Worm (Caenorhabditis elegans) whole organism, dauer: ENCODE measurements around the gene srh-60.

Experiments
- unc-62 ChIP-seq: sonication (generic microtip); optimal IDR thresholded peaks from 2 replicates; lab custom pipeline; 2017; ENCODE audit warnings: missing biosample characterization, missing genetic modification reagents, missing genetic modification characterization

Gene srh-60

DNA sequence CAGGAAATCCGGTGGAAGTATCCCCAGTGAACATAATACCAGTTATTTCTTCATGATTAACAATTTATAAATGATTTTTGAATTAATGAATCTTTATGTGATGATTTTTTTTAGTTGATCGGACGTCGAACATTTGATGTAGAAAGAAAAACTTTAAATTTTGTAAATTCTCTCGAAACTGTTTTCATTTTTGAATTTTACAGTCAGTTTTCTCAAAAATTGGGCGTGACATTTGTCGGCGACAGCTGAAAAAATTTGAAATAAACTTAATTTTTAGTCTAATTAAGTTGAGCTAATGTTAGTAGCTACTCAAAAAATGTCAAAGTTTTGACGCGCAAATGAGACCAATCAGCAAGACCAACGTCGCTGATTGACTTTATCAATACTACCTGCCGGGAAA, at the start of gene srh-60:
TSS of gene srh-60 (plus strand) at position 301 of the 400 bp plus-strand sequence.
- TF ChIP-seq unc-62 (GFP tag; lab: Kevin White, UChicago), result no peak

- TF ChIP-seq unc-62 (GFP tag; lab: Kevin White, UChicago), result no peak
Observed at ce11 chrII:3540151-3540550, 43.4 kb upstream of the srh-60 start.

- no peak for TF ChIP-seq unc-62 (GFP tag; lab: Kevin White, UChicago)
Observed at ce11 chrII:3546381-3546931, 37.0 kb upstream of the srh-60 start, which contains the start of gene apd-3. Gene apd-3 (minus strand): TSS chrII:3546431.

ce11 chrII:3547282-3547681, 36.2 kb upstream of the srh-60 start:
- TF ChIP-seq unc-62 (GFP tag; lab: Kevin White, UChicago), result no peak

- TF ChIP-seq unc-62 (GFP tag; lab: Kevin White, UChicago), result no peak
Observed at ce11 chrII:3550352-3550751, 33.1 kb upstream of the srh-60 start, which contains the start of gene W10G11.19. Gene W10G11.19 (plus strand): TSS chrII:3550652.

DNA sequence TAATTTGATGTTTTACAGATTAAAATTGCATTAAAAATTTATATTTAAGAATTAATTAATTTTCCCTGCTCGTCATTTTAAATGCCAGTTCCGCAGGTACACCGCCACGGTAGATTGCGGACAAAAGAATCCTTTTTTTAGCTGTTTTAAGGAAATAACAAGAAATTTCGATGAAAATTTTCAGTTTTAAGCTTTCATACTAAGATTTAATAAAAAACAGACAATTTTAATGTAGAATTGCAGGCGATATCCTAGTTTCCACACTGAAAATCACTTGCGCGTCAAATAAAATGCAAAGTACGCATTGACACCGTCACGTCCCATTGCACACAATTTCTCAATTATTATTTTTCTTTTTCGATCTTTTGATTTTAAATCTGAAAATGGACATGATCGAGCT, 30.0 kb upstream of the srh-60 start, which contains the start of gene dnc-3:
TSS of gene dnc-3 (plus strand) at position 272 of the 400 bp plus-strand sequence.
- TF ChIP-seq unc-62 (GFP tag; lab: Kevin White, UChicago), result no peak

DNA sequence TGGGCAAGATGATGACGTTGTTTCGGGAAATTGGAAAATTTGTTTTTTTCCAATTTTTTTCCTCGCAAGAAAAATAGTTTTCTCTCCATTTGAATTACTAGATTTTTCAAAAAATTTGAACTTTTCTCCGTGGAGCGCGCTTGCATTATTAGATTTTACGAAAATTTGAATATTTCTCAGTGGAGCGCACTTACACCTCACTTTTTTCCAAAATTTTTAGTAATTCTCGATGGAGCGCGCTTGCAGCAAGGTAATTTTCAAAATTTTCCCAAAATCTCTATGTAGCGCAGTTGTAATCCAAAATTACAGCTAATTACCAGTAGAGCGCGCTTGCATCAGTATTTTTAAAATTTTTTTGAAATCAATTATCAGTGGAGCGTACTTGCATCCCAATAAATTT, 28.8 kb upstream of the srh-60 start:
- no peak for TF ChIP-seq unc-62 (GFP tag; lab: Kevin White, UChicago)

DNA sequence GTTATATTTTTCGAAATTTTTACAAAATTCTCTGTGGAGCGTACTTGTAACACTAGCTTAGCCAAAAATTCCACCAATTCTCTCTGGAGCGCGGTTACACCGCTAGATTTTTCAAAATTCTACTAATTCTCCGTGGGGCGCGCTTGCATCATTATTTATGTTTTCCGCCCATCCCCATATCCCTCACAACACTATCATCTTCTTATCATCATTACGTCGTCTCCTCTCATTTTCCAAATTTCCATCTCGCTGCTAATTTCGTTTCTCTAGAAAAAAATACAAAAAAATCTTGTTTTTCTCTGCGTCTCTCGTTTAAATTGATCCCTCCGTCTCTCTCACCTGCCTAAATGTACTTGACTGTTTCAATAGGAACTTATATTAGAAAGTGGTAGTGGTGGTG, 28.2 kb upstream of the srh-60 start:
- no peak for TF ChIP-seq unc-62 (GFP tag; lab: Kevin White, UChicago)

DNA sequence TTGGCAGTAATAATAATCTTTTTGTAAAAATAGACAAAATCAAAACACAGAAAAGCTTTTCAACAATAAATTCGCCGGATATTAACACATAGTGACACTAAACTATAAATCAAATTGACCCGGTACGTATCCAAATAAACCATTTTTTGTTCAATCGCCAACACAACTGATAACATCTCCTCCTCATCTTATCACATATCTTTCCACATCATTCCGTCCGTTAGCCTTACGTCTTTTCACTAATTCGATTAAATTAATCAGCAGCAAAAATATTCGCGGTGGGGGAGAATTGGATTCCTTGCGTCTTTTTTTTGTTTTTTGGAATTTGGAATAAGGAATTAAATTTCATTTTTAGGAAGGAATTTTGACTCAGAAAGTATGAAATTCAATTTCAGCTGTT, 26.9 kb upstream of the srh-60 start:
- TF ChIP-seq unc-62 (GFP tag; lab: Kevin White, UChicago), result no peak

DNA sequence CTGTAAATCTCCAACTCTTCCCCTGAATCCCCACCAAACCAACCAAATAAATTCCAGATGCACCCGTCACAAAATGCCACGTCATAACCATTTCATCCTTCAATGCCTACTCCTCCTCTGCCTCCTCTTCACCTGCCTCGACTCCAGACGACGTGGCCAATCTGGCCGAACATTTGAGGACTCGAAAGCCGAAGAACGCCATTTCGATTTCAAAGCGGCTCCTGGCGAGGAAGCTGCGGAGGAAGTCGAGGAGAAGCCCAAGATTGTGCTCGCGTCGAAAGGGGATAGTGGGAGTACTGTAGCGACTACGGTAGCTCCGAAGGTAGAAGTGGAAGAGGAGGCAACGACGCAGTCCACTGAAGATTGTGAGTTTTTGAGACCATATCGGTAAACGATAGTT, 26.1 kb upstream of the srh-60 start, which contains the start of gene lgc-45:
TSS of gene lgc-45 (plus strand) at position 56 of the 400 bp plus-strand sequence.
- no peak for TF ChIP-seq unc-62 (GFP tag; lab: Kevin White, UChicago)

- TF ChIP-seq unc-62 (GFP tag; lab: Kevin White, UChicago), result no peak
Observed at ce11 chrII:3560592-3560991, 22.9 kb upstream of the srh-60 start, which contains the start of gene W10G11.1. Gene W10G11.1 (minus strand): TSS chrII:3560692.

DNA sequence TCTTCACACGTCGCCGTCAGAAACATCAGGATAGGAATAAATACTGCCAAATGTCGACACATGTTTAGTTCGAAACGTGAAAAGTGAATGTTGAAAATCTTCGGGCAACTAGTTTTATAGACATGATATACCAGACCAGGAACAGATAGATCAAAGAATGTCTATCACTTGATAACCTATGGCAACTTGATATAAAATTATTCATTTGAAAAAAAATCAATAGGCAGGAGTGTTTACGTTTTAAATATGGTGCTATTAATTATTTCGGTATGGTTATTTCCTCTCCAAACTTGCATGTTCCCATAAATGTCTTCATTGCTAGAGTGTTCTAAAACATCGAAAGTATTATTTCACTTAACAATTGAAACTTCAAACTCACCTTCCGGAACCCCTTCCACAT, 21.9 kb upstream of the srh-60 start, which contains the start of gene W10G11.2:
TSS of gene W10G11.2 (minus strand) at position 101 of the 400 bp plus-strand sequence.
- TF ChIP-seq unc-62 (GFP tag; lab: Kevin White, UChicago), result no peak

DNA sequence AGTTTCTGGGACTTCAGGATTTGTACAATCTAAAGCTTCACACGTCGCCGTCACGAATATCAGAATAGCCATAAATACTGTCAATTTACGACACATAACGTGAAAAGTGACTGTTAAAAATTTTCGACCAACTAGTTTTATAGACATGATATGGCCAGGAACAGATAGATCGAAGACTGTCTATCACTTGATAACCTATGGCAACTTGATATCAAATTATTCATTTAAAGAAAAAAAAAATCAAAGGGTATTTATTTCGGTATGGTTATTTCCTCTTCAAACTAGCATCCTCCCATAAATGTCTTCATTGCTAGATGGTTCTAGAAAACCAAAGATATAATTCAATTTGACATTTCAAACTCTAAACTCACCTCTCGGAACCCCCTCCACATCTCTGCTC, 21.1 kb upstream of the srh-60 start, which contains the start of gene W10G11.3:
TSS of gene W10G11.3 (minus strand) at position 101 of the 400 bp plus-strand sequence.
- TF ChIP-seq unc-62 (GFP tag; lab: Kevin White, UChicago), result no peak

DNA sequence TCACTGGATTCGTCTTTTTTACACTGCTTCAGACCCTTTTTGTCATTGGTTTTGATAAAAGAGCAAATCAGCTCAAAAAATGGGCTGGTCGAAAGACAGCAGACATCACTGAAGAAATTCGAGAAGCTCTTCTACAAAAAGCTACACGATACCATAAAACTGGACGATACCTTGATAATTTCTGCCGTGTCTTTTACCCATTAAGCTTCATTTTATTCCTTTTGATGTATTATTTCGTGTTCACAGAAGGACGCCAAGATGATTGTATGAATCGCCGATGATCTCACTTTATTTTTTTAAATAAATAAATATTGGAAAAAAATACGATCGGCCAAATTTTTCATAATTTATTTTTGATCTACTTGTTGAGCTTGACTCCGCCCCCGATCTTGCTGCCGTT, 16.4 kb upstream of the srh-60 start:
- no peak for TF ChIP-seq unc-62 (GFP tag; lab: Kevin White, UChicago)

ce11 chrII:3569118-3569517, 14.4 kb upstream of the srh-60 start, which contains the start of gene clec-127:
Gene clec-127 (minus strand): TSS chrII:3569218.
- TF ChIP-seq unc-62 (GFP tag; lab: Kevin White, UChicago), result no peak

ce11 chrII:3570927-3571538, 12.5 kb upstream of the srh-60 start, which contains the start of the genes clec-128 and clec-129:
Gene clec-128 (minus strand): TSS chrII:3571027.
Gene clec-129 (plus strand): TSS chrII:3571488.
- no peak for TF ChIP-seq unc-62 (GFP tag; lab: Kevin White, UChicago)
